Fruit fly (Drosophila melanogaster) whole organism, prepupa: ENCODE data around the gene SdhD.

Experiments
- CG10631 ChIP-seq: fragments of 200-800 bp; sonication (Bioruptor generic); optimal IDR thresholded peaks from 2 replicates; lab custom pipeline; 2016; ENCODE audit warnings: missing biosample characterization, missing genetic modification characterization
- CG10669 ChIP-seq: fragments of 200-800 bp; sonication (Bioruptor generic); optimal IDR thresholded peaks from 3 replicates; lab custom pipeline; 2018; ENCODE audit warnings: missing biosample characterization, mild to moderate bottlenecking, missing genetic modification characterization, moderate library complexity
- CG11902 ChIP-seq: fragments of 200-800 bp; sonication (Bioruptor generic); optimal IDR thresholded peaks from 3 replicates; lab custom pipeline; 2016; ENCODE audit warnings: missing biosample characterization, missing genetic modification characterization
- CG15336 ChIP-seq: fragments of 200-800 bp; sonication (Bioruptor generic); IDR thresholded peaks from 2 replicates; pipeline ENCODE4 v1.3.6; 2022; ENCODE audit warnings: missing biosample characterization, missing genetic modification characterization
- CG1621 ChIP-seq: fragments of 200-800 bp; sonication (Bioruptor generic); optimal IDR thresholded peaks from 3 replicates; lab custom pipeline; 2018; ENCODE audit warnings: missing biosample characterization, mild to moderate bottlenecking, missing genetic modification characterization
- CG3032 ChIP-seq: fragments of 200-800 bp; optimal IDR thresholded peaks from 2 replicates; lab custom pipeline; 2019; ENCODE audit warnings: missing biosample characterization, mild to moderate bottlenecking, missing genetic modification characterization, moderate library complexity
- CG31627 ChIP-seq: fragments of 200-800 bp; sonication (Bioruptor generic); optimal IDR thresholded peaks from 3 replicates; lab custom pipeline; 2016; ENCODE audit warnings: missing biosample characterization, missing genetic modification characterization
- CG32006 ChIP-seq: fragments of 200-800 bp; sonication (Bioruptor generic); optimal IDR thresholded peaks from 3 replicates; lab custom pipeline; 2017; ENCODE audit warnings: missing biosample characterization, mild to moderate bottlenecking, missing genetic modification characterization
- CG34406 ChIP-seq: fragments of 200-800 bp; sonication (Bioruptor generic); optimal IDR thresholded peaks from 3 replicates; lab custom pipeline; 2016; ENCODE audit warnings: missing biosample characterization, missing genetic modification characterization
- CG3919 ChIP-seq: fragments of 200-800 bp; sonication (Bioruptor generic); optimal IDR thresholded peaks from 3 replicates; lab custom pipeline; 2016; ENCODE audit warnings: missing biosample characterization, missing genetic modification characterization
- CG6163 ChIP-seq: fragments of 200-800 bp; sonication (Bioruptor generic); IDR thresholded peaks from 3 replicates; pipeline ENCODE4 v1.3.6; 2022; ENCODE audit warnings: missing biosample characterization, missing genetic modification characterization
- CG6276 ChIP-seq: fragments of 200-800 bp; sonication (Bioruptor generic); optimal IDR thresholded peaks from 2 replicates; lab custom pipeline; 2017; ENCODE audit warnings: missing biosample characterization, mild to moderate bottlenecking, missing genetic modification characterization
- CG6792 ChIP-seq: fragments of 200-800 bp; sonication (Bioruptor generic); optimal IDR thresholded peaks from 3 replicates; lab custom pipeline; 2016; ENCODE audit warnings: missing biosample characterization, missing genetic modification characterization
- CG6808 ChIP-seq: fragments of 200-800 bp; sonication (Bioruptor generic); optimal IDR thresholded peaks from 3 replicates; lab custom pipeline; 2017; ENCODE audit warnings: missing biosample characterization, missing genetic modification characterization, mild to moderate bottlenecking, moderate library complexity, missing genetic modification reagents
- CG7368 ChIP-seq: fragments of 200-800 bp; sonication (Bioruptor generic); optimal IDR thresholded peaks from 3 replicates; lab custom pipeline; 2016; ENCODE audit warnings: missing biosample characterization, missing genetic modification characterization
- CG8319 ChIP-seq: fragments of 200-800 bp; sonication (Bioruptor generic); optimal IDR thresholded peaks from 3 replicates; lab custom pipeline; 2016; ENCODE audit warnings: missing biosample characterization, missing genetic modification characterization
- CG8632 ChIP-seq: fragments of 200-800 bp; sonication (Bioruptor generic); optimal IDR thresholded peaks from 3 replicates; lab custom pipeline; 2016; ENCODE audit warnings: missing biosample characterization, missing genetic modification characterization
- CG9139 ChIP-seq: fragments of 200-800 bp; sonication (Bioruptor generic); optimal IDR thresholded peaks from 3 replicates; lab custom pipeline; 2017; ENCODE audit warnings: missing biosample characterization, mild to moderate bottlenecking, missing genetic modification characterization
- Eip75B ChIP-seq: fragments of 200-800 bp; sonication (Bioruptor generic); optimal IDR thresholded peaks from 3 replicates; lab custom pipeline; 2016; ENCODE audit warnings: missing biosample characterization, missing genetic modification characterization
- Eip78C ChIP-seq: fragments of 200-800 bp; sonication (Bioruptor generic); peaks from one replicate; lab custom pipeline; 2016; ENCODE audit warnings: missing biosample characterization, missing genetic modification characterization
- Ets21C ChIP-seq: fragments of 200-800 bp; sonication (Bioruptor generic); optimal IDR thresholded peaks from 3 replicates; lab custom pipeline; 2016; ENCODE audit warnings: missing biosample characterization, missing genetic modification characterization
- Gug ChIP-seq: fragments of 200-800 bp; sonication (Bioruptor generic); IDR thresholded peaks from 2 replicates; pipeline ENCODE4 v1.3.6; 2022; ENCODE audit warnings: missing biosample characterization, missing genetic modification characterization
- Hr4 ChIP-seq: fragments of 200-800 bp; sonication (Bioruptor generic); optimal IDR thresholded peaks from 3 replicates; lab custom pipeline; 2016; ENCODE audit warnings: missing biosample characterization, missing genetic modification characterization
- Met ChIP-seq: fragments of 200-800 bp; sonication (Bioruptor generic); optimal IDR thresholded peaks from 3 replicates; lab custom pipeline; 2016; ENCODE audit warnings: missing biosample characterization, missing genetic modification characterization
- Sox14 ChIP-seq: fragments of 200-800 bp; sonication (Bioruptor generic); optimal IDR thresholded peaks from 3 replicates; lab custom pipeline; 2016; ENCODE audit warnings: missing biosample characterization, missing genetic modification characterization
- achi ChIP-seq: fragments of 200-800 bp; sonication (Bioruptor generic); optimal IDR thresholded peaks from 3 replicates; lab custom pipeline; 2016; ENCODE audit warnings: missing biosample characterization, missing genetic modification characterization
- acj6 ChIP-seq: fragments of 200-800 bp; sonication (Bioruptor generic); optimal IDR thresholded peaks from 3 replicates; lab custom pipeline; 2016; ENCODE audit warnings: missing biosample characterization, missing genetic modification characterization
- cyc ChIP-seq: fragments of 200-800 bp; sonication (Bioruptor generic); optimal IDR thresholded peaks from 3 replicates; lab custom pipeline; 2016; ENCODE audit warnings: missing biosample characterization, missing genetic modification characterization
- dac ChIP-seq: fragments of 200-800 bp; sonication (Bioruptor generic); optimal IDR thresholded peaks from 2 replicates; lab custom pipeline; 2017; ENCODE audit warnings: missing biosample characterization, mild to moderate bottlenecking, missing genetic modification characterization
- eg ChIP-seq: fragments of 200-800 bp; sonication (Bioruptor generic); IDR thresholded peaks from 3 replicates; pipeline ENCODE4 v1.3.6; 2022; ENCODE audit warnings: missing biosample characterization, missing genetic modification characterization
- fd85E ChIP-seq: fragments of 200-800 bp; sonication (Bioruptor generic); optimal IDR thresholded peaks from 3 replicates; lab custom pipeline; 2016; ENCODE audit warnings: missing biosample characterization, missing genetic modification characterization
- fkh ChIP-seq: fragments of 200-800 bp; sonication (Bioruptor generic); optimal IDR thresholded peaks from 3 replicates; lab custom pipeline; 2017; ENCODE audit warnings: missing biosample characterization, mild to moderate bottlenecking, missing genetic modification characterization, moderate library complexity
- net ChIP-seq: fragments of 200-800 bp; sonication (Bioruptor generic); optimal IDR thresholded peaks from 3 replicates; lab custom pipeline; 2016; ENCODE audit warnings: missing biosample characterization, missing genetic modification characterization
- pdm3 ChIP-seq: fragments of 200-800 bp; sonication (Bioruptor generic); optimal IDR thresholded peaks from 3 replicates; lab custom pipeline; 2016; ENCODE audit warnings: missing biosample characterization, missing genetic modification characterization
- salr ChIP-seq, 2 experiments: fragments of 200-800 bp; sonication (Bioruptor generic); optimal IDR thresholded peaks; 3 replicates each; lab custom pipeline; 2016 to 2018; ENCODE audit warnings: missing biosample characterization in 2 of 2, missing genetic modification characterization in 2 of 2, mild to moderate bottlenecking in 1 of 2
- spab ChIP-seq: fragments of 200-800 bp; sonication (Bioruptor generic); optimal IDR thresholded peaks from 2 replicates; lab custom pipeline; 2017; ENCODE audit warnings: missing biosample characterization, mild to moderate bottlenecking, missing genetic modification characterization, missing genetic modification reagents
- ss ChIP-seq, 2 experiments: fragments of 200-800 bp; sonication (Bioruptor generic); optimal IDR thresholded peaks; 2 replicates in 1 of 2; 3 replicates in 1 of 2; lab custom pipeline; 2017 to 2018; ENCODE audit warnings: mild to moderate bottlenecking in 2 of 2, missing biosample characterization in 2 of 2, missing genetic modification characterization in 2 of 2, moderate library complexity in 1 of 2
- svp ChIP-seq: fragments of 200-800 bp; sonication (Bioruptor generic); peaks from one replicate; lab custom pipeline; 2016; ENCODE audit warnings: missing biosample characterization, missing genetic modification characterization
- topi ChIP-seq: fragments of 200-800 bp; sonication (Bioruptor generic); optimal IDR thresholded peaks from 3 replicates; lab custom pipeline; 2016; ENCODE audit warnings: missing biosample characterization, missing genetic modification characterization

SdhD gene

DNA sequence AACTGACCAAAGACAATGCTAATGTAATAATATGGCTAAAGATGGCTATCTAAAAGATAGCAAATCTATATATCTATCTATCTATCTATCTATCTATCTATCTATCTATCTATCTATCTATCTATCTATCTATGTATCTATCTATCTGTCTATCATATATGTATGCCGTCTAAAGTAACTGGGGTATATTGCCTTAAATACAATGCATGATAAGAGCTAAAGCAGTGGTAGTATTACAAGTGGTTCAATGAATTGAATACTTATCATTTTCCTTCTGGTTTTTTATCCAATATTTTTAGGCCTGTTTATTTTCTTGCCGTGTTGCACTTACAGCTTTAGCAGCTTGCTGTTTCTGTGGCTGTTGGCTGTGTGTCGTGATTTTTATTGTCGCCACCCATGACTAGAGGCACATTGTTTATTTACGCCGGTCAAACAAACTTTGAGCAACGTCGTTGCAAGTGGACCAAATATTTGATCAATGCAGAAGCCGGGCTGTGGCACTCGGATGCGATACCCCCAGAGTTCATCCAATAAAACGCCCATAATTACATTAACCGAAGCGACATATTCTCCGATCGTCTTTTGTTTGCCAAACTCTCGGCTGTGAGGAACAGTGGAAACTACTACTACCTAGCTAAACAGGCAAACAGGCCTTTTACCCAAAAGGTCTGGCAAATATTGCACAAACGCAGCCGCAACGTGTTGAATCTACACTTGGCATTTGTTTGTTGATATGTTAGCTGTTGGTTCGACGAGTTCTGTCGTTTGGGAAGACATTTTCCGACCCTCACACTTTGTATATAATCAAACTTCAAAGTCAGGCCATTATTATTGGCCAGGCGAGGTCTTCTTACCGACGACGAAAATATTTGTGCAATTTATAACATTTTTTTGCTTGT is 22.5 kb downstream of the SdhD start (continued):
- TF ChIP-seq CG8632 (peak; percentile 41), CG9139 (GFP tag; lab: Kevin White, UChicago) (peak; percentile 1), CG3919 (GFP tag; lab: Kevin White, UChicago) (peak; percentile 17), CG32006 (GFP tag; lab: Kevin White, UChicago) (peak; percentile 81), acj6 (peak; percentile 25), Met (GFP tag; lab: Kevin White, UChicago) (no peak), CG6276 (GFP tag; lab: Kevin White, UChicago) (peak; percentile 47), CG3032 (tag; lab: Kevin White, UChicago) (peak; percentile 4)
- TF ChIP-seq, all 60 proteins: peak for 25

DNA sequence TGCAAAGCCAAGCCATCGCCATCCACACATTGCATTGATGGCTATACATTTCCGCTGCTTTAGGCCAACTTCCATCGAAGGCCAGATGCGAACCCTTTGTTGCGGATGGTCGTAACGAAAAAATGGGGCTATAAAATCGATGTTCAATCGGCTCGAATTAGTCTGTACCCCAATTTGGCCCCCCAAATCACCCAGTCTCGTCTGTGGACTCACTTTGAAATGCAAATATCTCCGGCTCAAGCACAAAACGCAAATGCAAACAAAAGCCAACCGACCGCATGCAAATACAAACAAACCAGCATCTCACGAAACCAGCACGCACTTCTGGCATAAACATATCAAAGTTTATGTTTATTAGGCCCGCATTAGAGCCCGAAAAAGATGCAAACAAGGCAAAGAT is 24.0 kb downstream of the SdhD start:
- TF ChIP-seq fkh = peak; percentile 56
- no peak for TF ChIP-seq fd85E (GFP tag; lab: Kevin White, UChicago)
- no peak for TF ChIP-seq ss (GFP tag; optimal IDR thresholded peaks at IDR 0.05; lab: Kevin White, UChicago)
- TF ChIP-seq Hr4 (GFP tag; lab: Kevin White, UChicago) = no peak
- no peak for TF ChIP-seq salr (GFP tag; optimal IDR thresholded peaks at IDR 0.05; lab: Kevin White, UChicago)
- no peak for TF ChIP-seq CG1621 (tag; lab: Kevin White, UChicago)

DNA sequence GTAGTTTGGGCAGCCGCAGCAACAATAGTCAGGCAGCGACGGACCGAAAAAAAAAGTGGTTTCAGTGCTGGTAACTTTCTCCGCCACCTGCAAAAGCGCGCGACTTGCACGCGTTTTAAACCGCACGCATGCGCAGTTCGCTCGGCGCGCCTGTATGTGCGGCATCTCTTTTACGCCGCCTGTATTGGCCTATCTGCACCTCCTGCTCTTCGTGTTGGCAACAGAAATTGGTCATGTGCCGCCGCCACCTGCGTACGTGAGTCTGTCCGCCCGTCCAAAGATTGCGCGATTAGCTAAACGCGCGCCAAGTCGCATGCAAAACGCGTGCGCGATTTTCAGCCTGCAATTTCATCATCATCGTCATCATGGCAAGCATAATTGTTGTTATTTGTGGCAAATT is 24.8 kb downstream of the SdhD start:
- no peak for TF ChIP-seq CG6792 (GFP tag; lab: Kevin White, UChicago)
- TF ChIP-seq svp (GFP tag; lab: Kevin White, UChicago) = no peak
- no peak for TF ChIP-seq CG10669 (GFP tag; lab: Kevin White, UChicago)
- peak; percentile 36 for TF ChIP-seq Eip78C (GFP tag; lab: Kevin White, UChicago)
- no peak for TF ChIP-seq spab (GFP tag; lab: Kevin White, UChicago)
- TF ChIP-seq ss (GFP tag; optimal IDR thresholded peaks at IDR 0.05; lab: Kevin White, UChicago) = peak in 1 of 2 experiments; percentile 11
- TF ChIP-seq eg (GFP tag; lab: Robert Waterston, UW) = no peak
- TF ChIP-seq CG6163 (GFP tag; lab: Robert Waterston, UW) = 0 out of 3 replicates have a peak, but pooled peaks have one; percentile 10
- no peak for TF ChIP-seq Sox14
- no peak for TF ChIP-seq salr (GFP tag; optimal IDR thresholded peaks at IDR 0.05; lab: Kevin White, UChicago)
- no peak for TF ChIP-seq cyc
- TF ChIP-seq CG8319 (GFP tag; lab: Kevin White, UChicago) = no peak
- TF ChIP-seq topi (GFP tag; lab: Kevin White, UChicago) = no peak
- no peak for TF ChIP-seq CG10631 (GFP tag; lab: Kevin White, UChicago)
- no peak for TF ChIP-seq CG7368 (GFP tag; lab: Kevin White, UChicago)
- TF ChIP-seq CG1621 (tag; lab: Kevin White, UChicago) = no peak
- no peak for TF ChIP-seq CG15336
- no peak for TF ChIP-seq Hr4 (GFP tag; lab: Kevin White, UChicago)
- no peak for TF ChIP-seq CG8632
- TF ChIP-seq CG31627 (GFP tag; lab: Kevin White, UChicago) = no peak
- no peak for TF ChIP-seq Met (GFP tag; lab: Kevin White, UChicago)
- TF ChIP-seq, all 60 proteins: peak for 3

DNA sequence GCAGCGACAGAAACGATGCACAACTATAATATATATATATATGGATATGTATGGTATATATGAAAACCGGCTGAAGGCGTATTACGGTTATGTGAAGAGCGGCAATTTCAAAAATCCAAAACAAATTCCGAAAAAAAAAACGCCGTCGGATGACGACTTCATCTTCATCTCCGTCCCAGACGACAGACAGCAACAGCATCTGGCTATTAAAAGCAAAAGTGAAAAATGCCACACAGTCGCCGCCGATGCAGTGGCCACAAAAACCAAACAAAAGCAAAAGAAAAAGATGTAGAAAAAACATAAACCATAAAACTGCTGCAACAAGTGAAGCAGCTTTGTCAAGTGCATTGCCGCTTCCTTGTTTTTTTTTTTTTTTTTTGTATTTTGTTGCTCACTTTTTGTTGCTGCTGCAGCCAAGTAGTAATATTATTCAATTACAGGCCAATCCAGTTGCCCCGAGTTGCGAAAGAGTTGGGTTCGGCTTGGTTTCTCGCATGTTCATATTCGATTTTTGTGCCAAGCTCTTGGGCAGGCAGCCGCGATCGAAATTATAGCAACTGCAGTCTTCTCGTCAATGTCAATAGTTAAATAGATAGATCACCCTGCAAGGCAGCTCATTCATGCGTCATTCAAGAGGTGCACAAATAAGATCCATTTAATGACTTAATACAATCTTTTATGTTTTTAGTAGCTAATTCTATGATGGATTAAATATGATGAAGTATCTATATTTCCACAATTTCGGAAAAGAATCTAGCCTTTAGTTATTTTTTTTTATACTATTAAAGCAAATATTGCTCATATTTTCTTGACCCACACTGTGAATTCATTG is 25.6 kb downstream of the SdhD start:
- TF ChIP-seq cyc = no peak
- peak; percentile 15 to 44 for TF ChIP-seq ss (GFP tag; optimal IDR thresholded peaks at IDR 0.05; lab: Kevin White, UChicago)
- peak; percentile 28 for TF ChIP-seq CG9139 (GFP tag; lab: Kevin White, UChicago)
- peak; percentile 76 for TF ChIP-seq CG32006 (GFP tag; lab: Kevin White, UChicago)
- TF ChIP-seq CG10669 (GFP tag; lab: Kevin White, UChicago) = no peak
- TF ChIP-seq CG11902 (GFP tag; lab: Kevin White, UChicago) = no peak
- TF ChIP-seq CG34406 (GFP tag; lab: Kevin White, UChicago) = peak; percentile 35
- peak; percentile 19 for TF ChIP-seq CG8632
- peak; percentile 38 for TF ChIP-seq net (GFP tag; lab: Kevin White, UChicago)
- TF ChIP-seq Eip75B (GFP tag; lab: Kevin White, UChicago) = peak; percentile 37
- TF ChIP-seq Ets21C (GFP tag; lab: Kevin White, UChicago) = no peak
- no peak for TF ChIP-seq CG31627 (GFP tag; lab: Kevin White, UChicago)
- TF ChIP-seq Gug = no peak
- no peak for TF ChIP-seq topi (GFP tag; lab: Kevin White, UChicago)
- peak; percentile 23 for TF ChIP-seq pdm3
- no peak for TF ChIP-seq CG3919 (GFP tag; lab: Kevin White, UChicago)
- peak in 1 of 2 experiments; percentile 38 for TF ChIP-seq salr (GFP tag; optimal IDR thresholded peaks at IDR 0.05; lab: Kevin White, UChicago)
- peak; percentile 14 for TF ChIP-seq CG6808 (GFP tag; lab: Kevin White, UChicago)
- no peak for TF ChIP-seq Sox14
- peak; percentile 40 for TF ChIP-seq achi (GFP tag; lab: Kevin White, UChicago)
- 0 out of 3 replicates have a peak, but pooled peaks have one; percentile 36 for TF ChIP-seq CG6163 (GFP tag; lab: Robert Waterston, UW)
- TF ChIP-seq dac (GFP tag; lab: Kevin White, UChicago) = peak; percentile 21
